Fruit fly (Drosophila melanogaster) whole organism, embryonic: Measurements from ENCODE around the gene MESR3.

Source experiments
- Bdp1 ChIP-seq: fragments of 200-800 bp; sonication (Bioruptor generic); optimal IDR thresholded peaks from 3 replicates; lab custom pipeline; 2016; ENCODE audit warnings: missing biosample characterization, missing genetic modification characterization
- CG10147 ChIP-seq: fragments of 200-800 bp; sonication (Bioruptor generic); optimal IDR thresholded peaks from 2 replicates; lab custom pipeline; 2019; ENCODE audit warnings: missing biosample characterization, mild to moderate bottlenecking, missing genetic modification characterization, moderate library complexity
- CG11085 ChIP-seq: fragments of 200-800 bp; sonication (Bioruptor generic); IDR thresholded peaks from 2 replicates; pipeline ENCODE4 v1.3.6; 2022; ENCODE audit warnings: missing biosample characterization, missing genetic modification characterization
- CG11560 ChIP-seq: fragments of 200-800 bp; sonication (Bioruptor generic); IDR thresholded peaks from 3 replicates; pipeline ENCODE4 v1.3.6; 2022; ENCODE audit warnings: missing biosample characterization, missing genetic modification characterization
- CG12769 ChIP-seq: fragments of 200-800 bp; sonication (Bioruptor generic); optimal IDR thresholded peaks from 2 replicates; lab custom pipeline; 2019; ENCODE audit warnings: missing biosample characterization, mild to moderate bottlenecking, missing genetic modification characterization, moderate library complexity
- CG13287 ChIP-seq: fragments of 200-800 bp; sonication (Bioruptor generic); IDR thresholded peaks from 2 replicates; pipeline ENCODE4 v1.3.6; 2022; ENCODE audit warnings: missing biosample characterization, missing genetic modification characterization; ENCODE audit not compliant: partially characterized antibody
- CG14710 ChIP-seq: fragments of 200-800 bp; sonication (Bioruptor generic); optimal IDR thresholded peaks from 3 replicates; lab custom pipeline; 2019; ENCODE audit warnings: missing biosample characterization, mild to moderate bottlenecking, missing genetic modification characterization, moderate library complexity
- CG1603 ChIP-seq: fragments of 200-800 bp; sonication (Bioruptor generic); optimal IDR thresholded peaks from 2 replicates; lab custom pipeline; 2019; ENCODE audit warnings: missing biosample characterization, mild to moderate bottlenecking, missing genetic modification characterization, moderate library complexity
- CG17568 ChIP-seq: fragments of 200-800 bp; sonication (Bioruptor generic); optimal IDR thresholded peaks from 2 replicates; lab custom pipeline; 2018; ENCODE audit warnings: missing biosample characterization, mild to moderate bottlenecking, missing genetic modification characterization, moderate library complexity
- CG17912 ChIP-seq: fragments of 200-800 bp; sonication (Bioruptor generic); optimal IDR thresholded peaks from 2 replicates; lab custom pipeline; 2018; ENCODE audit warnings: missing biosample characterization, mild to moderate bottlenecking, missing genetic modification characterization
- CG18764 ChIP-seq: fragments of 200-800 bp; sonication (Bioruptor generic); optimal IDR thresholded peaks from 3 replicates; lab custom pipeline; 2016; ENCODE audit warnings: missing biosample characterization, missing genetic modification characterization
- CG2116 ChIP-seq: fragments of 200-800 bp; sonication (Bioruptor generic); optimal IDR thresholded peaks from 3 replicates; lab custom pipeline; 2018; ENCODE audit warnings: missing biosample characterization, mild to moderate bottlenecking, missing genetic modification characterization
- CG30020 ChIP-seq: fragments of 200-800 bp; optimal IDR thresholded peaks from 2 replicates; lab custom pipeline; 2019; ENCODE audit warnings: missing biosample characterization, mild to moderate bottlenecking, missing genetic modification characterization, moderate library complexity
- CG31388 ChIP-seq: fragments of 200-800 bp; sonication (Bioruptor generic); optimal IDR thresholded peaks from 2 replicates; lab custom pipeline; 2016; ENCODE audit warnings: missing biosample characterization, missing genetic modification characterization
- CG32767 ChIP-seq: fragments of 200-800 bp; sonication (Bioruptor generic); IDR thresholded peaks from 2 replicates; pipeline ENCODE4 v1.3.6; 2022; ENCODE audit warnings: missing biosample characterization, missing genetic modification characterization
- CG34376 ChIP-seq: fragments of 200-800 bp; sonication (Bioruptor generic); optimal IDR thresholded peaks from 2 replicates; lab custom pipeline; 2018; ENCODE audit warnings: missing biosample characterization, mild to moderate bottlenecking, missing genetic modification characterization
- CG3847 ChIP-seq: fragments of 200-800 bp; sonication (Bioruptor generic); IDR thresholded peaks from 2 replicates; pipeline ENCODE4 v1.3.6; 2022; ENCODE audit warnings: missing biosample characterization, missing genetic modification characterization
- CG3995 ChIP-seq: fragments of 200-800 bp; sonication (Bioruptor generic); optimal IDR thresholded peaks from 3 replicates; lab custom pipeline; 2016; ENCODE audit warnings: missing biosample characterization, missing genetic modification characterization
- CG4617 ChIP-seq: fragments of 200-800 bp; sonication (Bioruptor generic); optimal IDR thresholded peaks from 3 replicates; lab custom pipeline; 2016; ENCODE audit warnings: missing biosample characterization, missing genetic modification characterization, borderline replicate concordance
- CG4854 ChIP-seq: fragments of 200-800 bp; sonication (Bioruptor generic); optimal IDR thresholded peaks from 2 replicates; lab custom pipeline; 2016; ENCODE audit warnings: missing biosample characterization, missing genetic modification characterization, inconsistent platforms
- CG6854 ChIP-seq: fragments of 200-800 bp; sonication (Bioruptor generic); optimal IDR thresholded peaks from 3 replicates; lab custom pipeline; 2017; ENCODE audit warnings: missing biosample characterization, mild to moderate bottlenecking, missing genetic modification characterization
- CG7745 ChIP-seq: fragments of 200-800 bp; sonication (Bioruptor generic); optimal IDR thresholded peaks from 2 replicates; lab custom pipeline; 2018; ENCODE audit warnings: missing biosample characterization, mild to moderate bottlenecking, missing genetic modification characterization, moderate library complexity
- CG9797 ChIP-seq: fragments of 200-800 bp; sonication (Bioruptor generic); optimal IDR thresholded peaks from 3 replicates; lab custom pipeline; 2018; ENCODE audit warnings: missing biosample characterization, mild to moderate bottlenecking, missing genetic modification characterization
- CG9932 ChIP-seq: fragments of 200-800 bp; sonication (Bioruptor generic); IDR thresholded peaks from 2 replicates; pipeline ENCODE4 v1.3.6; 2022; ENCODE audit warnings: missing biosample characterization, missing genetic modification characterization
- D19B ChIP-seq: fragments of 200-800 bp; sonication (Bioruptor generic); optimal IDR thresholded peaks from 2 replicates; lab custom pipeline; 2017; ENCODE audit warnings: missing biosample characterization, mild to moderate bottlenecking, missing genetic modification characterization
- E2f2 ChIP-seq: fragments of 200-800 bp; sonication (Bioruptor generic); IDR thresholded peaks from 2 replicates; pipeline ENCODE4 v1.3.6; 2022; ENCODE audit warnings: missing biosample characterization, missing genetic modification characterization
- HmgZ ChIP-seq: fragments of 200-800 bp; sonication (Bioruptor generic); optimal IDR thresholded peaks from 2 replicates; lab custom pipeline; 2018; ENCODE audit warnings: missing biosample characterization, mild to moderate bottlenecking, missing genetic modification characterization
- Hsf ChIP-seq: fragments of 200-800 bp; sonication (Bioruptor generic); optimal IDR thresholded peaks from 3 replicates; lab custom pipeline; 2016; ENCODE audit warnings: missing biosample characterization, missing genetic modification characterization
- Kr ChIP-seq: fragments of 200-800 bp; sonication (Bioruptor generic); optimal IDR thresholded peaks from 2 replicates; lab custom pipeline; 2017; ENCODE audit warnings: missing biosample characterization, mild to moderate bottlenecking, missing genetic modification characterization
- MBD-R2 ChIP-seq: fragments of 200-800 bp; sonication (Bioruptor generic); IDR thresholded peaks from 2 replicates; pipeline ENCODE4 v1.3.6; 2022; ENCODE audit warnings: missing biosample characterization, missing genetic modification characterization
- Med ChIP-seq: fragments of 200-800 bp; sonication (Bioruptor generic); peaks from one replicate; lab custom pipeline; 2016; ENCODE audit warnings: missing biosample characterization, missing genetic modification characterization, mild to moderate bottlenecking, inconsistent platforms, moderate library complexity
- PHDP ChIP-seq: fragments of 200-800 bp; sonication (Bioruptor generic); optimal IDR thresholded peaks from 3 replicates; lab custom pipeline; 2018; ENCODE audit warnings: missing biosample characterization, mild to moderate bottlenecking, missing genetic modification characterization, moderate library complexity
- Ptx1 ChIP-seq: fragments of 200-800 bp; sonication (Bioruptor generic); IDR thresholded peaks from 2 replicates; pipeline ENCODE4 v1.3.6; 2022; ENCODE audit warnings: missing biosample characterization, missing genetic modification characterization
- Ravus ChIP-seq: fragments of 200-800 bp; sonication (Bioruptor generic); IDR thresholded peaks from 2 replicates; pipeline ENCODE4 v1.3.6; 2022; ENCODE audit warnings: missing biosample characterization, missing genetic modification characterization
- Rfx ChIP-seq: fragments of 200-800 bp; sonication (Bioruptor generic); IDR thresholded peaks from 2 replicates; pipeline ENCODE4 v1.3.6; 2022; ENCODE audit warnings: missing biosample characterization, missing genetic modification characterization
- Sin3A ChIP-seq: fragments of >200 bp; optimal IDR thresholded peaks from 2 replicates; lab custom pipeline; 2018
- Spps ChIP-seq: fragments of 200-800 bp; sonication (Bioruptor generic); optimal IDR thresholded peaks from 2 replicates; lab custom pipeline; 2018; ENCODE audit warnings: missing biosample characterization, mild to moderate bottlenecking, missing genetic modification characterization
- YL-1 ChIP-seq: fragments of 200-800 bp; sonication (Bioruptor generic); optimal IDR thresholded peaks from 3 replicates; lab custom pipeline; 2017; ENCODE audit warnings: missing biosample characterization, mild to moderate bottlenecking, missing genetic modification characterization
- bowl ChIP-seq: fragments of 200-800 bp; sonication (Bioruptor generic); IDR thresholded peaks from 2 replicates; pipeline ENCODE4 v1.3.6; 2022; ENCODE audit warnings: missing biosample characterization, missing genetic modification characterization
- fd102C ChIP-seq: fragments of 200-800 bp; sonication (Bioruptor generic); optimal IDR thresholded peaks from 2 replicates; lab custom pipeline; 2018; ENCODE audit warnings: missing biosample characterization, mild to moderate bottlenecking, missing genetic modification characterization, moderate library complexity
- grau ChIP-seq: fragments of 200-800 bp; optimal IDR thresholded peaks from 3 replicates; lab custom pipeline; 2019; ENCODE audit warnings: missing biosample characterization, mild to moderate bottlenecking, missing genetic modification characterization, moderate library complexity
- lilli ChIP-seq: fragments of 200-800 bp; sonication (Bioruptor generic); optimal IDR thresholded peaks from 3 replicates; lab custom pipeline; 2016; ENCODE audit warnings: missing biosample characterization, missing genetic modification characterization
- nerfin-1 ChIP-seq: fragments of 200-800 bp; sonication (Bioruptor generic); optimal IDR thresholded peaks from 3 replicates; lab custom pipeline; 2019; ENCODE audit warnings: missing biosample characterization, mild to moderate bottlenecking, missing genetic modification characterization, moderate library complexity
- pb ChIP-seq: fragments of 200-800 bp; sonication (Bioruptor generic); optimal IDR thresholded peaks from 3 replicates; lab custom pipeline; 2016; ENCODE audit warnings: missing biosample characterization, missing genetic modification characterization
- shn ChIP-seq: fragments of 200-800 bp; sonication (Bioruptor generic); optimal IDR thresholded peaks from 3 replicates; lab custom pipeline; 2016; ENCODE audit warnings: missing biosample characterization, missing genetic modification characterization
- stwl ChIP-seq: fragments of 200-800 bp; sonication (Bioruptor generic); optimal IDR thresholded peaks from 3 replicates; lab custom pipeline; 2018; ENCODE audit warnings: missing biosample characterization, mild to moderate bottlenecking, missing genetic modification characterization, moderate library complexity
- tna ChIP-seq: fragments of 200-800 bp; sonication (Bioruptor generic); IDR thresholded peaks from 2 replicates; pipeline ENCODE4 v1.3.6; 2022; ENCODE audit warnings: missing biosample characterization, missing genetic modification characterization; ENCODE audit not compliant: partially characterized antibody
- trem ChIP-seq: fragments of 200-800 bp; optimal IDR thresholded peaks from 3 replicates; lab custom pipeline; 2019; ENCODE audit warnings: missing biosample characterization, mild to moderate bottlenecking, missing genetic modification characterization, moderate library complexity
- usp ChIP-seq: fragments of >200 bp; optimal IDR thresholded peaks from 2 replicates; lab custom pipeline; 2017; ENCODE audit warnings: missing biosample characterization, missing genetic modification characterization

The MESR3 gene

dm6 chr2L:18677910-18678639, 61.0 kb downstream of the MESR3 start (continued):
- no peak for TF ChIP-seq pb (GFP tag; lab: Kevin White, UChicago)
- TF ChIP-seq CG14710 (tag; lab: Kevin White, UChicago): no peak
- no peak for TF ChIP-seq CG11560 (tag; lab: Robert Waterston, UW)
- no peak for TF ChIP-seq Ravus
- peak; percentile 2 for TF ChIP-seq Hsf (GFP tag; lab: Kevin White, UChicago)
- TF ChIP-seq tna (GFP tag; lab: Robert Waterston, UW): no peak
- TF ChIP-seq CG9932 (GFP tag; lab: Robert Waterston, UW): 0 out of 2 replicates have a peak, but pooled peaks have one; percentile 23
- no peak for TF ChIP-seq CG4854 (GFP tag; lab: Kevin White, UChicago)
- no peak for TF ChIP-seq CG31388 (GFP tag; lab: Kevin White, UChicago)
- no peak for TF ChIP-seq nerfin-1 (tag; lab: Kevin White, UChicago)
- no peak for TF ChIP-seq D19B (GFP tag; lab: Kevin White, UChicago)
- TF ChIP-seq fd102C (GFP tag; lab: Kevin White, UChicago): no peak

DNA sequence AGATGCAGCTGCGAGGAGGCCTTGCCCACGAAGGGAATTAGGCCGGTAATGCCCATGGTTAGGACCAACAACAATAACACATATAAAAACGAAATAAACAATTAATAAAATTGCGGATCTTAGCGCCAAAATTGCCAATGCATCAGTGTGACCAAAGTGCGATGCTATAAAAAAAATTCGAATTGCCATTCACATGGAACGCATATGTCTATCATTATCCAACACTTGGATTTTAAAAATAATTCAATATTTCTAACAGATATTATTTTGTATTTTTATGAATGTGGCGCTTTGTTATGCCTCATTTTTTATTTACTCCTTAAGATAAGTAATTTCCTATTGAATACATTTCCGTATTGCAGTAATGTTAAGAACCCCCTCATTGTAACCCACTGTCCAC, 64.8 kb downstream of the MESR3 start, which contains the start of gene tos:
TSS of gene tos (minus strand) at position 173 of the 400 bp plus-strand sequence.
- peak; percentile 7 for TF ChIP-seq Sin3A (lab: Kevin White, UChicago)
- TF ChIP-seq CG9797: peak; percentile 60
- TF ChIP-seq PHDP: no peak
- no peak for TF ChIP-seq usp (GFP tag; lab: Kevin White, UChicago)
- TF ChIP-seq HmgZ (tag; lab: Kevin White, UChicago): peak; percentile 38
- peak; percentile 40 for TF ChIP-seq CG2116
- peak; percentile 61 for TF ChIP-seq CG3847 (GFP tag; lab: Robert Waterston, UW)
- TF ChIP-seq bowl (GFP tag; lab: Robert Waterston, UW): no peak
- peak; percentile 93 for TF ChIP-seq E2f2 (GFP tag; lab: Robert Waterston, UW)
- TF ChIP-seq grau (tag; lab: Kevin White, UChicago): no peak
- TF ChIP-seq stwl (tag; lab: Kevin White, UChicago): peak; percentile 92
- no peak for TF ChIP-seq CG34376
- no peak for TF ChIP-seq CG18764
- TF ChIP-seq CG17912 (GFP tag; lab: Kevin White, UChicago): no peak
- no peak for TF ChIP-seq CG11085
- TF ChIP-seq CG6854 (GFP tag; lab: Kevin White, UChicago): no peak
- TF ChIP-seq Kr (GFP tag; lab: Kevin White, UChicago): no peak
- TF ChIP-seq Rfx (GFP tag; lab: Robert Waterston, UW): 0 out of 2 replicates have a peak, but pooled peaks have one; percentile 29
- no peak for TF ChIP-seq CG7745 (tag; lab: Kevin White, UChicago)
- TF ChIP-seq Spps (tag; lab: Kevin White, UChicago): no peak
- TF ChIP-seq CG10147: no peak
- TF ChIP-seq MBD-R2 (GFP tag; lab: Robert Waterston, UW): peak; percentile 82
- no peak for TF ChIP-seq CG12769
- TF ChIP-seq shn (GFP tag; lab: Kevin White, UChicago): no peak
- peak; percentile 49 for TF ChIP-seq YL-1 (GFP tag; lab: Kevin White, UChicago)
- peak; percentile 52 for TF ChIP-seq CG13287
- peak; percentile 18 for TF ChIP-seq lilli
- peak; percentile 53 for TF ChIP-seq CG4617 (GFP tag; lab: Kevin White, UChicago)
- peak; percentile 47 for TF ChIP-seq trem (tag; lab: Kevin White, UChicago)
- TF ChIP-seq Med (GFP tag; lab: Kevin White, UChicago): peak; percentile 55
- no peak for TF ChIP-seq CG30020 (tag; lab: Kevin White, UChicago)
- TF ChIP-seq Ptx1 (GFP tag; lab: Robert Waterston, UW): no peak
- peak; percentile 53 for TF ChIP-seq CG1603
- TF ChIP-seq Bdp1 (GFP tag; lab: Kevin White, UChicago): peak; percentile 2
- TF ChIP-seq CG9932 (GFP tag; lab: Robert Waterston, UW): 0 out of 2 replicates have a peak, but pooled peaks have one; percentile 8
- TF ChIP-seq CG17568 (GFP tag; lab: Kevin White, UChicago): no peak
- no peak for TF ChIP-seq CG32767 (GFP tag; lab: Robert Waterston, UW)
- TF ChIP-seq CG3995 (GFP tag; lab: Kevin White, UChicago): peak; percentile 24
